Worm (Caenorhabditis elegans) whole organism, L2 larva: ENCODE measurements around the gene srw-55.

Source experiments
- alr-1 ChIP-seq: fragments of 150-350 bp; optimal IDR thresholded peaks from 2 replicates; lab custom pipeline; 2014; ENCODE audit warnings: missing biosample characterization, missing genetic modification characterization
- aly-2 ChIP-seq: fragments of 150-350 bp; optimal IDR thresholded peaks from 2 replicates; lab custom pipeline; 2014; ENCODE audit warnings: missing biosample characterization, missing genetic modification characterization
- elt-3 ChIP-seq: sonication (generic microtip); optimal IDR thresholded peaks from 2 replicates; lab custom pipeline; 2017; ENCODE audit warnings: missing biosample characterization, missing genetic modification characterization
- lin-13 ChIP-seq: fragments of 150-350 bp; optimal IDR thresholded peaks from 2 replicates; lab custom pipeline; 2014; ENCODE audit warnings: missing biosample characterization, missing genetic modification reagents, missing genetic modification characterization
- nhr-21 ChIP-seq: fragments of 150-350 bp; optimal IDR thresholded peaks from 2 replicates; lab custom pipeline; 2014; ENCODE audit warnings: missing biosample characterization, missing genetic modification characterization
- nhr-23 ChIP-seq: fragments of 150-350 bp; optimal IDR thresholded peaks from 2 replicates; lab custom pipeline; 2014; ENCODE audit warnings: missing biosample characterization, missing genetic modification reagents, missing genetic modification characterization
- nhr-237 ChIP-seq: fragments of 150-350 bp; optimal IDR thresholded peaks from 2 replicates; lab custom pipeline; 2014; ENCODE audit warnings: missing biosample characterization, missing genetic modification characterization
- nhr-25 ChIP-seq: fragments of 150-350 bp; sonication (generic microtip); optimal IDR thresholded peaks from 3 replicates; lab custom pipeline; 2014; ENCODE audit warnings: missing biosample characterization, missing genetic modification characterization
- nhr-77 ChIP-seq: fragments of 150-350 bp; optimal IDR thresholded peaks from 2 replicates; lab custom pipeline; 2014; ENCODE audit warnings: missing biosample characterization, missing genetic modification characterization
- skn-1 ChIP-seq: sonication (generic microtip); optimal IDR thresholded peaks from 2 replicates; lab custom pipeline; 2017; ENCODE audit warnings: missing biosample characterization, missing genetic modification characterization
- snpc-4 ChIP-seq: fragments of 150-350 bp; optimal IDR thresholded peaks from 2 replicates; lab custom pipeline; 2014; ENCODE audit warnings: missing biosample characterization, missing genetic modification characterization

- TF ChIP-seq nhr-77 (tag; lab: Kevin White, UChicago), result no peak
- TF ChIP-seq alr-1 (tag; lab: Kevin White, UChicago), result no peak
- TF ChIP-seq elt-3 (tag; lab: Kevin White, UChicago), result no peak
- no peak for TF ChIP-seq nhr-21 (tag; lab: Kevin White, UChicago)
- TF ChIP-seq snpc-4 (tag; lab: Kevin White, UChicago), result no peak
- TF ChIP-seq lin-13, result no peak
- no peak for TF ChIP-seq aly-2 (tag; lab: Kevin White, UChicago)
- TF ChIP-seq nhr-25 (tag; lab: Kevin White, UChicago), result no peak
- TF ChIP-seq skn-1, result no peak
- TF ChIP-seq nhr-23 (tag; lab: Kevin White, UChicago), result no peak
- TF ChIP-seq nhr-237, result no peak
Measured at ce11 chrV:15917458-15917857, 22.7 kb downstream of the srw-55 start, which contains the start of gene F35E8.9.
